Fruit fly (Drosophila melanogaster) whole organism, adult: ENCODE measurements around the gene CG3634.

Experiments used
- CG11617 ChIP-seq: fragments of 200-800 bp; sonication (Bioruptor generic); optimal IDR thresholded peaks from 2 replicates; lab custom pipeline; 2017; ENCODE audit warnings: mild to moderate bottlenecking, missing biosample characterization, missing genetic modification reagents, missing genetic modification characterization
- CG12768 ChIP-seq: fragments of 200-800 bp; sonication (Bioruptor generic); optimal IDR thresholded peaks from 2 replicates; lab custom pipeline; 2017; ENCODE audit warnings: missing biosample characterization, missing genetic modification characterization, mild to moderate bottlenecking, moderate library complexity, missing genetic modification reagents
- CG14711 ChIP-seq: fragments of 200-800 bp; sonication (Bioruptor generic); optimal IDR thresholded peaks from 2 replicates; lab custom pipeline; 2018; ENCODE audit warnings: missing biosample characterization, mild to moderate bottlenecking, missing genetic modification characterization, moderate library complexity
- CG1620 ChIP-seq: fragments of 200-800 bp; sonication (Bioruptor generic); optimal IDR thresholded peaks from 2 replicates; lab custom pipeline; 2016; ENCODE audit warnings: missing biosample characterization, missing genetic modification characterization
- CG33017 ChIP-seq: fragments of 200-800 bp; sonication (Bioruptor generic); optimal IDR thresholded peaks from 2 replicates; lab custom pipeline; 2018; ENCODE audit warnings: missing biosample characterization, mild to moderate bottlenecking, missing genetic modification characterization, moderate library complexity
- CG5204 ChIP-seq: fragments of 200-800 bp; sonication (Bioruptor generic); optimal IDR thresholded peaks from 2 replicates; lab custom pipeline; 2016; ENCODE audit warnings: missing biosample characterization, missing genetic modification characterization
- CG7045 ChIP-seq: fragments of 200-800 bp; sonication (Bioruptor generic); optimal IDR thresholded peaks from 2 replicates; lab custom pipeline; 2017; ENCODE audit warnings: missing biosample characterization, mild to moderate bottlenecking, missing genetic modification characterization
- CG7101 ChIP-seq: fragments of 200-800 bp; sonication (Bioruptor generic); optimal IDR thresholded peaks from 2 replicates; lab custom pipeline; 2018; ENCODE audit warnings: missing biosample characterization, mild to moderate bottlenecking, missing genetic modification characterization, moderate library complexity
- Clk ChIP-seq: fragments of 200-800 bp; sonication (Bioruptor generic); optimal IDR thresholded peaks from 2 replicates; lab custom pipeline; 2017; ENCODE audit warnings: missing biosample characterization, missing genetic modification characterization
- Crg-1 ChIP-seq: fragments of 200-800 bp; sonication (Bioruptor generic); optimal IDR thresholded peaks from 2 replicates; lab custom pipeline; 2016; ENCODE audit warnings: missing biosample characterization, missing genetic modification characterization
- Hr96 ChIP-seq: fragments of 200-800 bp; sonication (Bioruptor generic); optimal IDR thresholded peaks from 2 replicates; lab custom pipeline; 2016; ENCODE audit warnings: missing biosample characterization, missing genetic modification characterization
- Mnt ChIP-seq: fragments of 200-800 bp; sonication (Bioruptor generic); optimal IDR thresholded peaks from 2 replicates; lab custom pipeline; 2016; ENCODE audit warnings: missing biosample characterization, mild to moderate bottlenecking, missing genetic modification characterization
- bab1 ChIP-seq: fragments of 200-800 bp; sonication (Bioruptor generic); optimal IDR thresholded peaks from 3 replicates; lab custom pipeline; 2019; ENCODE audit warnings: missing biosample characterization, mild to moderate bottlenecking, missing genetic modification characterization, moderate library complexity
- cic ChIP-seq: fragments of 200-800 bp; sonication (Bioruptor generic); optimal IDR thresholded peaks from 2 replicates; lab custom pipeline; 2017; ENCODE audit warnings: missing biosample characterization, mild to moderate bottlenecking, missing genetic modification characterization, moderate library complexity
- cnc ChIP-seq, 2 experiments: fragments of >200 bp; optimal IDR thresholded peaks; 2 replicates each; lab custom pipeline; 2017
- kay ChIP-seq: fragments of 200-800 bp; sonication (Bioruptor generic); peaks from one replicate; lab custom pipeline; 2016; ENCODE audit warnings: missing biosample characterization, missing genetic modification characterization, borderline replicate concordance
- ovo ChIP-seq: fragments of 200-800 bp; sonication (Bioruptor generic); optimal IDR thresholded peaks from 2 replicates; lab custom pipeline; 2016; ENCODE audit warnings: missing biosample characterization, missing genetic modification characterization
- pad ChIP-seq: fragments of 200-800 bp; sonication (Bioruptor generic); optimal IDR thresholded peaks from 3 replicates; lab custom pipeline; 2017; ENCODE audit warnings: missing biosample characterization, missing genetic modification characterization, mild to moderate bottlenecking, moderate library complexity, missing genetic modification reagents
- tj ChIP-seq: fragments of 200-800 bp; sonication (Bioruptor generic); optimal IDR thresholded peaks from 3 replicates; lab custom pipeline; 2017; ENCODE audit warnings: missing biosample characterization, mild to moderate bottlenecking, missing genetic modification characterization, moderate library complexity
- toe ChIP-seq: fragments of 200-800 bp; sonication (Bioruptor generic); optimal IDR thresholded peaks from 2 replicates; lab custom pipeline; 2016; ENCODE audit warnings: missing biosample characterization, missing genetic modification characterization

Gene CG3634

dm6 chr3L:20784812-20785671 is 24.0 kb downstream of the CG3634 start:
- TF ChIP-seq cic (GFP tag; lab: Kevin White, UChicago) (peak; percentile 62), pad (GFP tag; lab: Kevin White, UChicago) (peak; percentile 68), Hr96 (peak; percentile 60), CG1620 (GFP tag; lab: Kevin White, UChicago) (peak; percentile 15), ovo (GFP tag; lab: Kevin White, UChicago) (peak; percentile 93), tj (GFP tag; lab: Kevin White, UChicago) (peak; percentile 47), CG11617 (peak; percentile 54), Clk (no peak), toe (GFP tag; lab: Kevin White, UChicago) (peak; percentile 73), Crg-1 (peak; percentile 31), cnc (optimal IDR thresholded peaks at IDR 0.05; lab: Kevin White, UChicago) (no peak), bab1 (GFP tag; lab: Kevin White, UChicago) (peak; percentile 49), CG7045 (peak; percentile 4), CG33017 (peak; percentile 39), CG7101 (tag; lab: Kevin White, UChicago) (peak; percentile 47), CG12768 (GFP tag; lab: Kevin White, UChicago) (peak; percentile 5), CG14711 (no peak), Mnt (GFP tag; lab: Kevin White, UChicago) (peak; percentile 58), CG5204 (no peak), kay (GFP tag; lab: Kevin White, UChicago) (no peak)

- no peak for TF ChIP-seq cic (GFP tag; lab: Kevin White, UChicago)
- no peak for TF ChIP-seq CG12768 (GFP tag; lab: Kevin White, UChicago)
- no peak for TF ChIP-seq CG7101 (tag; lab: Kevin White, UChicago)
- TF ChIP-seq pad (GFP tag; lab: Kevin White, UChicago): no peak
- TF ChIP-seq Clk: no peak
- no peak for TF ChIP-seq bab1 (GFP tag; lab: Kevin White, UChicago)
- TF ChIP-seq Hr96: no peak
- no peak for TF ChIP-seq ovo (GFP tag; lab: Kevin White, UChicago)
- no peak for TF ChIP-seq toe (GFP tag; lab: Kevin White, UChicago)
- TF ChIP-seq CG1620 (GFP tag; lab: Kevin White, UChicago): no peak
- no peak for TF ChIP-seq CG33017
- no peak for TF ChIP-seq tj (GFP tag; lab: Kevin White, UChicago)
- no peak for TF ChIP-seq cnc (optimal IDR thresholded peaks at IDR 0.05; lab: Kevin White, UChicago)
- TF ChIP-seq CG14711: no peak
- no peak for TF ChIP-seq Crg-1
- no peak for TF ChIP-seq Mnt (GFP tag; lab: Kevin White, UChicago)
- no peak for TF ChIP-seq CG7045
- no peak for TF ChIP-seq CG5204
Measured at dm6 chr3L:20784394-20784793, 24.7 kb downstream of the CG3634 start.

dm6 chr3L:20778224-20779063 is 30.6 kb downstream of the CG3634 start, which contains the start of the genes Pex16 and Pex14:
Gene Pex16, minus strand, starts transcription at chr3L:20778264.
Gene Pex14, plus strand, starts transcription at chr3L:20778799.
- TF ChIP-seq CG14711 (peak; percentile 47), CG7101 (tag; lab: Kevin White, UChicago) (peak; percentile 44), toe (GFP tag; lab: Kevin White, UChicago) (peak; percentile 77), CG11617 (peak; percentile 40), CG1620 (GFP tag; lab: Kevin White, UChicago) (peak; percentile 63), Hr96 (peak; percentile 74), CG7045 (peak; percentile 61), Mnt (GFP tag; lab: Kevin White, UChicago) (peak; percentile 39), pad (GFP tag; lab: Kevin White, UChicago) (peak; percentile 40), Crg-1 (no peak), cnc (optimal IDR thresholded peaks at IDR 0.05; lab: Kevin White, UChicago) (no peak), ovo (GFP tag; lab: Kevin White, UChicago) (no peak), CG33017 (peak; percentile 41)

- TF ChIP-seq CG14711 (no peak), Crg-1 (no peak), CG5204 (no peak), CG7101 (tag; lab: Kevin White, UChicago) (no peak), cnc (optimal IDR thresholded peaks at IDR 0.05; lab: Kevin White, UChicago) (no peak), bab1 (GFP tag; lab: Kevin White, UChicago) (no peak), Mnt (GFP tag; lab: Kevin White, UChicago) (no peak), cic (GFP tag; lab: Kevin White, UChicago) (no peak), tj (GFP tag; lab: Kevin White, UChicago) (no peak)
Measured at dm6 chr3L:20777496-20777895, 31.6 kb downstream of the CG3634 start.

dm6 chr3L:20772647-20773015 is 36.4 kb downstream of the CG3634 start:
- TF ChIP-seq CG7045 (no peak), Hr96 (no peak), CG7101 (tag; lab: Kevin White, UChicago) (no peak), bab1 (GFP tag; lab: Kevin White, UChicago) (no peak), Crg-1 (no peak), CG14711 (no peak), cnc (optimal IDR thresholded peaks at IDR 0.05; lab: Kevin White, UChicago) (no peak), kay (GFP tag; lab: Kevin White, UChicago) (no peak), CG12768 (GFP tag; lab: Kevin White, UChicago) (no peak), Mnt (GFP tag; lab: Kevin White, UChicago) (no peak), ovo (GFP tag; lab: Kevin White, UChicago) (no peak)
